Fruit fly (Drosophila melanogaster): ENCODE measurements around the gene dl.
A peak's percentile ranks its signal among the peaks of the same experiment; 100 is the strongest.

Gene dl

DNA sequence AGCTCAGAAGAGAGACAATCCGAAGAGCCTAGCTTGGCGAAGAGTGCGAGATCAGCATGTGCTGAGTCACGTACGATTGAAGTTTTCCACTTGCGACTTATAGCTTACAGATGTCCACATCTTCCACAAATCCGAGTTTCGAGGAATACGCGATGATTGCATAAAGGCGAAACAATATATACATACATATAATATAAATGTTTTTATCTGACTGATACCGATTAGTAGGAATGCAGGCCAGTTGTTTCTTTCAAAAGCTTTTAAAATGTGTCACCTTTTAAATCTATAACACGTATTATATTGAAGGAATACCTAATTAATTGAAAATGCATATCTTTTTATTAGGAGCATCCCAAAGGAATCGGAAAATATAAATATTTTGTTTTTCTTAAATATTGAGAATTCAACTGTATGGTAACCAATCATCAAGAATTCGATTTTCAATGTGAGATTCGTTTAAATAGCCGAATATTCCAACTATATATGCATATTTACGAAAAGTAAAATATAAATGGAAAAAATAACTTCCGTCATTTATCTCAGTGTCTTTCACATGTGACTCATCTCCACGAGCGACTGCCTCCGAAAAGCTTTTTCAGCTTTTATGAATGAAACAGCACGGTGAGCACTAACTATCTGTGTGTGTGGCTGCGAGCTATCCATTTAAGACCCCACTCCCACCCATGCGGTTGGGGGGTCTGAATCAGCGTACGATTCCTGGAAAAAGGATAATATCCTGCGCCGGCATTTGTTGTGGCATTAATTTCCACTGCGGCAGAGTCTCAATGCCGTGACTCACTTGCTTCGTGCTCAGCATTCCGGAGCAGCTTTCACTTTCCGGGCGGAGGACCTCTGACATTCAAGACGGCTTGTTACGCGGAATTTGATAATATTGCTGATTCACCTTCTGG, 596 bp upstream of the dl start (continued):
- peak; percentile 72 for TF ChIP-seq CG2712 (tag; optimal IDR thresholded peaks at IDR 0.05)
- peak; percentile 33 for TF ChIP-seq CG3407 (GFP tag; optimal IDR thresholded peaks at IDR 0.05)
- TF ChIP-seq Dbx (GFP tag; IDR thresholded peaks at IDR 0.05), result 0 out of 3 replicates have a peak, but pooled peaks have one; percentile 52
- TF ChIP-seq nau (GFP tag; optimal IDR thresholded peaks at IDR 0.05), result peak; percentile 60
- TF ChIP-seq CG3847 (GFP tag; IDR thresholded peaks at IDR 0.05), result peak; percentile 30; the same call in 1 of the 2 replicates
- no peak for TF ChIP-seq sr (GFP tag; IDR thresholded peaks at IDR 0.05)
- TF ChIP-seq pnt (GFP tag; optimal IDR thresholded peaks at IDR 0.05), result peak; percentile 4
- TF ChIP-seq cas (GFP tag; IDR thresholded peaks at IDR 0.05), result peak; percentile 69
- no peak for TF ChIP-seq Spps (tag; optimal IDR thresholded peaks at IDR 0.05)
- TF ChIP-seq CG14441 (GFP tag; IDR thresholded peaks at IDR 0.05), result no peak
- no peak for TF ChIP-seq pita (GFP tag; optimal IDR thresholded peaks at IDR 0.05)
- TF ChIP-seq HmgD (GFP tag; optimal IDR thresholded peaks at IDR 0.05), result no peak
- no peak for TF ChIP-seq CG14667 (GFP tag; IDR thresholded peaks at IDR 0.05)
- TF ChIP-seq zen (tag; optimal IDR thresholded peaks at IDR 0.05), result no peak
- TF ChIP-seq CG6813 (GFP tag; optimal IDR thresholded peaks at IDR 0.05), result peak; percentile 24
- no peak for TF ChIP-seq CG14710 (tag; optimal IDR thresholded peaks at IDR 0.05)
- peak; percentile 65 for TF ChIP-seq lilli (GFP tag; optimal IDR thresholded peaks at IDR 0.05)
- peak; percentile 82 for TF ChIP-seq Sox102F (GFP tag; optimal IDR thresholded peaks at IDR 0.05)
- TF ChIP-seq CG6765 (GFP tag; optimal IDR thresholded peaks at IDR 0.05), result peak; percentile 29
- no peak for TF ChIP-seq Dfd (GFP tag; optimal IDR thresholded peaks at IDR 0.05)
- peak; percentile 57 for TF ChIP-seq D19A (tag; optimal IDR thresholded peaks at IDR 0.05)
- no peak for TF ChIP-seq inv (GFP tag; IDR thresholded peaks at IDR 0.05; ENCODE audit: partially characterized antibody)
- TF ChIP-seq al (GFP tag; IDR thresholded peaks at IDR 0.05), result 0 out of 2 replicates have a peak, but pooled peaks have one; percentile 30
- TF ChIP-seq Dip3 (GFP tag; optimal IDR thresholded peaks at IDR 0.05), result peak; percentile 46
- TF ChIP-seq tx (GFP tag; optimal IDR thresholded peaks at IDR 0.05), result no peak
- peak; percentile 19 for TF ChIP-seq CrebB (tag; optimal IDR thresholded peaks at IDR 0.05)
- no peak for TF ChIP-seq CG15479 (GFP tag; optimal IDR thresholded peaks at IDR 0.05)
- TF ChIP-seq CG1792 (GFP tag; optimal IDR thresholded peaks at IDR 0.05), result no peak
- peak; percentile 72 for TF ChIP-seq Rfx (GFP tag; IDR thresholded peaks at IDR 0.05)
- no peak for TF ChIP-seq nmo (GFP tag; optimal IDR thresholded peaks at IDR 0.05)
- TF ChIP-seq mam (GFP tag; optimal IDR thresholded peaks at IDR 0.05), result peak; percentile 33
- TF ChIP-seq CG15073 (GFP tag; optimal IDR thresholded peaks at IDR 0.05), result no peak
- TF ChIP-seq fd3F (GFP tag; optimal IDR thresholded peaks at IDR 0.05), result peak; percentile 61
- no peak for TF ChIP-seq CG11398 (GFP tag; optimal IDR thresholded peaks at IDR 0.05)
- no peak for TF ChIP-seq Sry-β (GFP tag; optimal IDR thresholded peaks at IDR 0.05)
- TF ChIP-seq CG9876 (GFP tag; optimal IDR thresholded peaks at IDR 0.05), result no peak
- no peak for TF ChIP-seq CG13775 (GFP tag; optimal IDR thresholded peaks at IDR 0.05)
- no peak for TF ChIP-seq Dip2 (GFP tag; IDR thresholded peaks at IDR 0.05)
- TF ChIP-seq CG5245 (GFP tag; optimal IDR thresholded peaks at IDR 0.05), result no peak
- TF ChIP-seq CG16779 (GFP tag; IDR thresholded peaks at IDR 0.05), result 0 out of 2 replicates have a peak, but pooled peaks have one; percentile 30
- no peak for TF ChIP-seq CG6272 (GFP tag; IDR thresholded peaks at IDR 0.05)
- TF ChIP-seq CG17385 (GFP tag; optimal IDR thresholded peaks at IDR 0.05), result peak; percentile 50
- TF ChIP-seq grau (tag; optimal IDR thresholded peaks at IDR 0.05), result peak; percentile 66
- no peak for TF ChIP-seq ERR (GFP tag; optimal IDR thresholded peaks at IDR 0.05)
- no peak for TF ChIP-seq aop (GFP tag; IDR thresholded peaks at IDR 0.05)
- no peak for TF ChIP-seq CG8924 (tag; optimal IDR thresholded peaks at IDR 0.05)
- TF ChIP-seq Six4 (GFP tag; optimal IDR thresholded peaks at IDR 0.05), result peak; percentile 17
- TF ChIP-seq CG12104 (GFP tag; optimal IDR thresholded peaks at IDR 0.05), result peak; percentile 40
- no peak for TF ChIP-seq insv (GFP tag; optimal IDR thresholded peaks at IDR 0.05)
